Worm (Caenorhabditis elegans) whole organism, mixed stage, embryonic: ENCODE measurements around the gene D2089.3.

ENCODE experiments used
- M03D4.4 ChIP-seq: sonication (generic microtip); optimal IDR thresholded peaks from 2 replicates; lab custom pipeline; 2017; ENCODE audit warnings: mild to moderate bottlenecking, missing genetic modification characterization, missing compliant biosample characterization
- bed-3 ChIP-seq: fragments of 200-800 bp; sonication (Bioruptor generic); optimal IDR thresholded peaks from 3 replicates; lab custom pipeline; 2018; ENCODE audit warnings: mild to moderate bottlenecking, missing genetic modification characterization, moderate library complexity, missing compliant biosample characterization
- blmp-1 ChIP-seq: fragments of 150-350 bp; optimal IDR thresholded peaks from 2 replicates; lab custom pipeline; 2014; ENCODE audit warnings: missing biosample characterization, missing genetic modification characterization
- ceh-39 ChIP-seq: fragments of 150-350 bp; optimal IDR thresholded peaks from 2 replicates; lab custom pipeline; 2014; ENCODE audit warnings: missing biosample characterization, missing genetic modification characterization
- ceh-43 ChIP-seq: fragments of 200-800 bp; sonication (Bioruptor generic); optimal IDR thresholded peaks from 2 replicates; lab custom pipeline; 2018; ENCODE audit warnings: mild to moderate bottlenecking, missing genetic modification characterization, moderate library complexity, missing compliant biosample characterization
- ceh-83 ChIP-seq: fragments of 200-800 bp; sonication (Bioruptor generic); optimal IDR thresholded peaks from 2 replicates; lab custom pipeline; 2018; ENCODE audit warnings: mild to moderate bottlenecking, missing genetic modification characterization, missing compliant biosample characterization
- ces-1 ChIP-seq: fragments of 150-350 bp; optimal IDR thresholded peaks from 2 replicates; lab custom pipeline; 2014; ENCODE audit warnings: missing biosample characterization, missing genetic modification reagents, missing genetic modification characterization
- cnd-1 ChIP-seq: fragments of 200-800 bp; sonication (Bioruptor generic); optimal IDR thresholded peaks from 2 replicates; lab custom pipeline; 2018; ENCODE audit warnings: mild to moderate bottlenecking, missing genetic modification characterization, missing compliant biosample characterization
- drap-1 ChIP-seq: fragments of 200-800 bp; sonication (Bioruptor generic); optimal IDR thresholded peaks from 3 replicates; lab custom pipeline; 2018; ENCODE audit warnings: mild to moderate bottlenecking, missing genetic modification characterization, missing compliant biosample characterization
- elt-1 ChIP-seq: sonication (generic microtip); optimal IDR thresholded peaks from 2 replicates; lab custom pipeline; 2017; ENCODE audit warnings: missing genetic modification characterization, mild to moderate bottlenecking, missing compliant biosample characterization, antibody characterized with exemption, moderate library complexity, borderline replicate concordance; ENCODE audit not compliant: insufficient read depth
- elt-3 ChIP-seq: fragments of 150-350 bp; optimal IDR thresholded peaks from 2 replicates; lab custom pipeline; 2014; ENCODE audit warnings: missing biosample characterization, missing genetic modification characterization
- ham-2 ChIP-seq: fragments of 200-800 bp; sonication (Bioruptor generic); optimal IDR thresholded peaks from 2 replicates; lab custom pipeline; 2018; ENCODE audit warnings: mild to moderate bottlenecking, missing genetic modification characterization, missing compliant biosample characterization
- hlh-1 ChIP-seq: fragments of 150-350 bp; optimal IDR thresholded peaks from 2 replicates; lab custom pipeline; 2014; ENCODE audit warnings: missing biosample characterization, missing genetic modification reagents, missing genetic modification characterization
- lin-13 ChIP-seq: fragments of 150-350 bp; optimal IDR thresholded peaks from 2 replicates; lab custom pipeline; 2014; ENCODE audit warnings: missing biosample characterization, missing genetic modification characterization
- lin-32 ChIP-seq: fragments of 200-800 bp; sonication (Bioruptor generic); optimal IDR thresholded peaks from 2 replicates; lab custom pipeline; 2018; ENCODE audit warnings: mild to moderate bottlenecking, missing genetic modification characterization, missing compliant biosample characterization
- lsy-2 ChIP-seq: fragments of 150-350 bp; optimal IDR thresholded peaks from 2 replicates; lab custom pipeline; 2014; ENCODE audit warnings: missing biosample characterization, missing genetic modification characterization
- mab-5 ChIP-seq: fragments of 150-350 bp; optimal IDR thresholded peaks from 2 replicates; lab custom pipeline; 2014; ENCODE audit warnings: missing biosample characterization, missing genetic modification characterization
- mep-1 ChIP-seq: fragments of 150-350 bp; optimal IDR thresholded peaks from 2 replicates; lab custom pipeline; 2017; ENCODE audit warnings: missing biosample characterization, missing genetic modification reagents, missing genetic modification characterization, inconsistent platforms
- nhr-12 ChIP-seq: fragments of 150-350 bp; optimal IDR thresholded peaks from 2 replicates; lab custom pipeline; 2014; ENCODE audit warnings: missing biosample characterization, missing genetic modification characterization
- nhr-2 ChIP-seq: fragments of 150-350 bp; optimal IDR thresholded peaks from 2 replicates; lab custom pipeline; 2014; ENCODE audit warnings: missing biosample characterization, missing genetic modification characterization
- nhr-237 ChIP-seq: fragments of 150-350 bp; optimal IDR thresholded peaks from 2 replicates; lab custom pipeline; 2014; ENCODE audit warnings: missing biosample characterization, missing genetic modification characterization
- nhr-28 ChIP-seq: fragments of 150-350 bp; optimal IDR thresholded peaks from 2 replicates; lab custom pipeline; 2014; ENCODE audit warnings: missing biosample characterization, missing genetic modification characterization
- nhr-76 ChIP-seq: sonication (generic microtip); optimal IDR thresholded peaks from 2 replicates; lab custom pipeline; 2017; ENCODE audit warnings: missing biosample characterization, missing genetic modification characterization
- pha-4 ChIP-seq: fragments of 150-350 bp; optimal IDR thresholded peaks from 2 replicates; lab custom pipeline; 2018; ENCODE audit warnings: missing biosample characterization, missing genetic modification reagents, missing genetic modification characterization
- sem-2 ChIP-seq: fragments of 200-800 bp; sonication (Bioruptor generic); optimal IDR thresholded peaks from 2 replicates; lab custom pipeline; 2018; ENCODE audit warnings: mild to moderate bottlenecking, missing genetic modification characterization, missing compliant biosample characterization
- snpc-4 ChIP-seq: fragments of 150-350 bp; optimal IDR thresholded peaks from 2 replicates; lab custom pipeline; 2014; ENCODE audit warnings: missing biosample characterization, missing genetic modification characterization
- sptf-1 ChIP-seq: sonication (generic microtip); optimal IDR thresholded peaks from 2 replicates; lab custom pipeline; 2017; ENCODE audit warnings: mild to moderate bottlenecking, missing genetic modification characterization, moderate library complexity, missing compliant biosample characterization
- tbx-8 ChIP-seq: fragments of 200-800 bp; sonication (Bioruptor generic); optimal IDR thresholded peaks from 2 replicates; lab custom pipeline; 2018; ENCODE audit warnings: mild to moderate bottlenecking, missing genetic modification characterization, moderate library complexity, missing compliant biosample characterization
- unc-120 ChIP-seq: sonication (generic microtip); optimal IDR thresholded peaks from 2 replicates; lab custom pipeline; 2017; ENCODE audit warnings: missing genetic modification characterization, missing compliant biosample characterization; ENCODE audit not compliant: poor library complexity, severe bottlenecking
- unc-39 ChIP-seq: fragments of 150-350 bp; optimal IDR thresholded peaks from 2 replicates; lab custom pipeline; 2014; ENCODE audit warnings: missing biosample characterization, missing genetic modification characterization
- unc-62 ChIP-seq: fragments of 150-350 bp; optimal IDR thresholded peaks from 2 replicates; lab custom pipeline; 2014; ENCODE audit warnings: missing biosample characterization, missing genetic modification reagents, missing genetic modification characterization
- zip-8 ChIP-seq: fragments of 150-350 bp; optimal IDR thresholded peaks from 2 replicates; lab custom pipeline; 2014; ENCODE audit warnings: missing biosample characterization, missing genetic modification characterization
- ztf-11 ChIP-seq: fragments of 150-350 bp; optimal IDR thresholded peaks from 2 replicates; lab custom pipeline; 2014; ENCODE audit warnings: missing biosample characterization, missing genetic modification characterization

Gene D2089.3

ce11 chrII:10657632-10658108, 7.3 kb downstream of the D2089.3 start, which contains the start of gene lact-3:
TSS of gene lact-3 (minus strand) at chrII:10657682.
- TF ChIP-seq mep-1 (tag; lab: Kevin White, UChicago) (no peak), pha-4 (tag; lab: Kevin White, UChicago) (no peak), snpc-4 (tag; lab: Kevin White, UChicago) (no peak), nhr-2 (tag; lab: Kevin White, UChicago) (no peak), M03D4.4 (tag; lab: Kevin White, UChicago) (no peak), nhr-76 (tag; lab: Kevin White, UChicago) (no peak), ham-2 (no peak), unc-120 (tag; lab: Kevin White, UChicago) (no peak)

- no peak for TF ChIP-seq unc-39 (tag; lab: Kevin White, UChicago)
- TF ChIP-seq drap-1 (GFP tag; lab: Kevin White, UChicago): no peak
- no peak for TF ChIP-seq M03D4.4 (tag; lab: Kevin White, UChicago)
- TF ChIP-seq hlh-1: no peak
- TF ChIP-seq lin-13 (tag; lab: Kevin White, UChicago): no peak
- no peak for TF ChIP-seq nhr-76 (tag; lab: Kevin White, UChicago)
- no peak for TF ChIP-seq nhr-237 (tag; lab: Kevin White, UChicago)
- no peak for TF ChIP-seq ham-2
- no peak for TF ChIP-seq unc-120 (tag; lab: Kevin White, UChicago)
- TF ChIP-seq bed-3: no peak
- no peak for TF ChIP-seq cnd-1
- no peak for TF ChIP-seq ceh-39 (tag; lab: Kevin White, UChicago)
- no peak for TF ChIP-seq elt-1 (tag; lab: Kevin White, UChicago)
- TF ChIP-seq tbx-8 (GFP tag; lab: Kevin White, UChicago): no peak
- TF ChIP-seq elt-3 (tag; lab: Kevin White, UChicago): no peak
- TF ChIP-seq sptf-1 (tag; lab: Kevin White, UChicago): no peak
- no peak for TF ChIP-seq snpc-4 (tag; lab: Kevin White, UChicago)
Measured at ce11 chrII:10656395-10656794, 8.5 kb downstream of the D2089.3 start.

- TF ChIP-seq nhr-2 (tag; lab: Kevin White, UChicago) (no peak), ceh-43 (no peak), lin-13 (tag; lab: Kevin White, UChicago) (no peak), cnd-1 (no peak), blmp-1 (tag; lab: Kevin White, UChicago) (no peak), nhr-28 (no peak), ztf-11 (no peak), unc-39 (tag; lab: Kevin White, UChicago) (no peak), nhr-76 (tag; lab: Kevin White, UChicago) (no peak), tbx-8 (GFP tag; lab: Kevin White, UChicago) (no peak), nhr-12 (tag; lab: Kevin White, UChicago) (no peak), sem-2 (GFP tag; lab: Kevin White, UChicago) (no peak)
Measured at ce11 chrII:10654435-10654834, 10.5 kb downstream of the D2089.3 start.

ce11 chrII:10653559-10653958, 11.4 kb downstream of the D2089.3 start:
- TF ChIP-seq ztf-11: no peak
- TF ChIP-seq ham-2: no peak
- TF ChIP-seq lin-13 (tag; lab: Kevin White, UChicago): no peak
- no peak for TF ChIP-seq nhr-76 (tag; lab: Kevin White, UChicago)
- no peak for TF ChIP-seq lin-32 (GFP tag; lab: Kevin White, UChicago)
- no peak for TF ChIP-seq nhr-28
- TF ChIP-seq unc-62 (GFP tag; lab: Kevin White, UChicago): no peak
- no peak for TF ChIP-seq unc-120 (tag; lab: Kevin White, UChicago)
- no peak for TF ChIP-seq unc-39 (tag; lab: Kevin White, UChicago)
- TF ChIP-seq mep-1 (tag; lab: Kevin White, UChicago): no peak
- no peak for TF ChIP-seq ces-1 (GFP tag; lab: Kevin White, UChicago)
- no peak for TF ChIP-seq drap-1 (GFP tag; lab: Kevin White, UChicago)
- TF ChIP-seq ceh-83 (GFP tag; lab: Kevin White, UChicago): no peak
- TF ChIP-seq ceh-43: no peak
- no peak for TF ChIP-seq lsy-2 (tag; lab: Kevin White, UChicago)
- TF ChIP-seq zip-8 (tag; lab: Kevin White, UChicago): no peak
- TF ChIP-seq mab-5 (tag; lab: Kevin White, UChicago): no peak
